Worm (Caenorhabditis elegans): ENCODE results near the gene F15E6.3.

ce11 chrIV:4264649-4265048 is 30.0 kb upstream of the F15E6.3 start:
- TF ChIP-seq elt-1 (tag; optimal IDR thresholded peaks at IDR 0.05): no peak
- TF ChIP-seq alr-1 (tag; optimal IDR thresholded peaks at IDR 0.05): no peak
- no peak for TF ChIP-seq mdl-1 (tag; optimal IDR thresholded peaks at IDR 0.05)
- TF ChIP-seq nhr-77 (tag; optimal IDR thresholded peaks at IDR 0.05): no peak
- no peak for TF ChIP-seq ztf-4 (tag; optimal IDR thresholded peaks at IDR 0.05)
- TF ChIP-seq unc-39 (tag; optimal IDR thresholded peaks at IDR 0.05): no peak
- no peak for TF ChIP-seq dmd-4 (tag; optimal IDR thresholded peaks at IDR 0.05)
- no peak for TF ChIP-seq elt-3 (tag; optimal IDR thresholded peaks at IDR 0.05)
- no peak for TF ChIP-seq egl-27 (tag; optimal IDR thresholded peaks at IDR 0.05)
- TF ChIP-seq skn-1 (tag; optimal IDR thresholded peaks at IDR 0.05): no peak
- TF ChIP-seq unc-62 (GFP tag; optimal IDR thresholded peaks at IDR 0.05): no peak

All from whole organism, L2 larva.